Worm (Caenorhabditis elegans): ENCODE measurements around the gene atn-1.
"Not testable (repeated sequence)": the region's sequence is repeated elsewhere in the genome, so short reads cannot be mapped to it uniquely, and the experiment has no call there.

The atn-1 gene

ce11 chrV:12509922-12510582 lies 31.8 kb downstream of the atn-1 start:
- TF ChIP-seq nhr-237 (tag; optimal IDR thresholded peaks at IDR 0.05) (peak; percentile 64), rnt-1 (tag; optimal IDR thresholded peaks at IDR 0.05) (peak; percentile 76), ceh-8 (GFP tag; optimal IDR thresholded peaks at IDR 0.05) (peak; percentile 59), lir-3 (tag; optimal IDR thresholded peaks at IDR 0.05; ENCODE audit: poor library complexity) (peak; percentile 70), efl-3 (GFP tag; optimal IDR thresholded peaks at IDR 0.05) (peak; percentile 45), hlh-17 (GFP tag; optimal IDR thresholded peaks at IDR 0.05; ENCODE audit: borderline replicate concordance) (peak; percentile 88), C34B4.2 (tag; optimal IDR thresholded peaks at IDR 0.05) (peak; percentile 30), ceh-63 (GFP tag; optimal IDR thresholded peaks at IDR 0.05) (peak; percentile 58), efl-1 (GFP tag; optimal IDR thresholded peaks at IDR 0.05 in 1 of 2) (peak in 1 of 2 experiments; percentile 80)
- TF ChIP-seq efl-1 (optimal IDR thresholded peaks at IDR 0.05), result not testable (repeated sequence)

- TF ChIP-seq fos-1 (tag; optimal IDR thresholded peaks at IDR 0.05) (no peak), ces-1 (GFP tag; optimal IDR thresholded peaks at IDR 0.05) (no peak), nhr-20 (tag; optimal IDR thresholded peaks at IDR 0.05) (peak; percentile 23), pag-3 (tag; optimal IDR thresholded peaks at IDR 0.05; ENCODE audit: borderline replicate concordance, insufficient read depth) (peak; percentile 61), tbx-2 (tag; optimal IDR thresholded peaks at IDR 0.05) (peak; percentile 33), blmp-1 (tag; optimal IDR thresholded peaks at IDR 0.05) (peak; percentile 1), elt-3 (tag; optimal IDR thresholded peaks at IDR 0.05) (peak in 4 of 6 experiments; percentile 10 to 68 (median 44)), lin-14 (GFP tag; optimal IDR thresholded peaks at IDR 0.05) (peak; percentile 56), irx-1 (tag; optimal IDR thresholded peaks at IDR 0.05) (no peak), vab-15 (tag; optimal IDR thresholded peaks at IDR 0.05) (peak; percentile 53), nhr-85 (tag) (peak; percentile 80), lin-13 (GFP tag; optimal IDR thresholded peaks at IDR 0.05) (no peak), nhr-12 (tag; optimal IDR thresholded peaks at IDR 0.05) (no peak), ceh-82 (tag; optimal IDR thresholded peaks at IDR 0.05) (no peak), nhr-71 (tag; optimal IDR thresholded peaks at IDR 0.05) (peak; percentile 17), nhr-28 (tag; optimal IDR thresholded peaks at IDR 0.05) (no peak), aly-2 (tag; optimal IDR thresholded peaks at IDR 0.05) (no peak), rnt-1 (tag; optimal IDR thresholded peaks at IDR 0.05) (no peak), lsy-2 (tag; optimal IDR thresholded peaks at IDR 0.05) (peak in 1 of 2 experiments; percentile 26), snu-23 (GFP tag; optimal IDR thresholded peaks at IDR 0.05) (peak; percentile 14), mdl-1 (tag; optimal IDR thresholded peaks at IDR 0.05) (no peak)
Measured at ce11 chrV:12511946-12512345, 33.7 kb downstream of the atn-1 start.

- TF ChIP-seq ceh-90 (tag; optimal IDR thresholded peaks at IDR 0.05) (no peak), nhr-20 (tag; optimal IDR thresholded peaks at IDR 0.05) (peak; percentile 34), elt-2 (tag; optimal IDR thresholded peaks at IDR 0.05) (peak; percentile 83), nhr-11 (tag; optimal IDR thresholded peaks at IDR 0.05) (no peak), swsn-7 (tag; optimal IDR thresholded peaks at IDR 0.05) (no peak), lin-15B (tag; optimal IDR thresholded peaks at IDR 0.05) (no peak), lin-35 (GFP tag; optimal IDR thresholded peaks at IDR 0.05) (peak in 1 of 2 experiments; percentile 70), unc-30 (tag; optimal IDR thresholded peaks at IDR 0.05) (no peak), lsy-2 (tag; optimal IDR thresholded peaks at IDR 0.05) (peak in 1 of 2 experiments; percentile 6), hlh-17 (GFP tag; optimal IDR thresholded peaks at IDR 0.05; ENCODE audit: borderline replicate concordance) (no peak), ets-5 (GFP tag; IDR thresholded peaks at IDR 0.05) (no peak), efl-3 (GFP tag; optimal IDR thresholded peaks at IDR 0.05) (no peak), mep-1 (tag; optimal IDR thresholded peaks at IDR 0.05) (no peak), mab-9 (GFP tag; IDR thresholded peaks at IDR 0.05) (no peak), nhr-90 (tag; optimal IDR thresholded peaks at IDR 0.05; ENCODE audit: poor library complexity) (peak; percentile 29), lin-14 (GFP tag; optimal IDR thresholded peaks at IDR 0.05) (peak; percentile 44), dpl-1 (GFP tag; optimal IDR thresholded peaks at IDR 0.05) (no peak), elt-3 (tag; optimal IDR thresholded peaks at IDR 0.05) (peak in 2 of 6 experiments; percentile 6 to 32), grh-1 (GFP tag; IDR thresholded peaks at IDR 0.05) (no peak), nhr-71 (tag; optimal IDR thresholded peaks at IDR 0.05) (peak; percentile 44), xbp-1 (tag; optimal IDR thresholded peaks at IDR 0.05) (no peak), snu-23 (GFP tag; optimal IDR thresholded peaks at IDR 0.05) (no peak), blmp-1 (tag; optimal IDR thresholded peaks at IDR 0.05) (peak; percentile 10)
Measured at ce11 chrV:12512773-12513172, 34.6 kb downstream of the atn-1 start, which contains the start of the genes T28H10.2 and lgmn-1. Gene T28H10.2 (minus strand): TSS chrV:12512949. Gene lgmn-1 (plus strand): TSS chrV:12513056.
